Fruit fly (Drosophila melanogaster) whole organism, embryonic: Measurements from ENCODE around the gene gce.

Experiments
- Abd-B ChIP-seq: fragments of 200-800 bp; sonication (Bioruptor generic); optimal IDR thresholded peaks from 2 replicates; lab custom pipeline; 2018; ENCODE audit warnings: missing biosample characterization, mild to moderate bottlenecking, missing genetic modification characterization, moderate library complexity
- Atf3 ChIP-seq: fragments of 200-800 bp; sonication (Bioruptor generic); optimal IDR thresholded peaks from 3 replicates; lab custom pipeline; 2016; ENCODE audit warnings: missing biosample characterization, missing genetic modification characterization
- CG1024 ChIP-seq: fragments of 200-800 bp; sonication (Bioruptor generic); IDR thresholded peaks from 2 replicates; pipeline ENCODE4 v1.3.6; 2022; ENCODE audit warnings: missing biosample characterization, missing genetic modification characterization
- CG10462 ChIP-seq: fragments of 200-800 bp; sonication (Bioruptor generic); optimal IDR thresholded peaks from 2 replicates; lab custom pipeline; 2016; ENCODE audit warnings: missing biosample characterization, missing genetic modification characterization
- CG10654 ChIP-seq: fragments of 200-800 bp; sonication (Bioruptor generic); optimal IDR thresholded peaks from 2 replicates; lab custom pipeline; 2016; ENCODE audit warnings: missing biosample characterization, missing genetic modification characterization
- CG10959 ChIP-seq: fragments of 200-800 bp; sonication (Bioruptor generic); IDR thresholded peaks from 2 replicates; pipeline ENCODE4 v1.3.6; 2022; ENCODE audit warnings: missing biosample characterization, missing genetic modification characterization
- CG13287 ChIP-seq: fragments of 200-800 bp; sonication (Bioruptor generic); IDR thresholded peaks from 2 replicates; pipeline ENCODE4 v1.3.6; 2022; ENCODE audit warnings: missing biosample characterization, missing genetic modification characterization; ENCODE audit not compliant: partially characterized antibody
- CG13775 ChIP-seq: fragments of 200-800 bp; sonication (Bioruptor generic); optimal IDR thresholded peaks from 3 replicates; lab custom pipeline; 2017; ENCODE audit warnings: missing biosample characterization, mild to moderate bottlenecking, missing genetic modification characterization
- CG14710 ChIP-seq: fragments of 200-800 bp; sonication (Bioruptor generic); optimal IDR thresholded peaks from 3 replicates; lab custom pipeline; 2019; ENCODE audit warnings: missing biosample characterization, mild to moderate bottlenecking, missing genetic modification characterization, moderate library complexity
- CG16863 ChIP-seq: fragments of 200-800 bp; sonication (Bioruptor generic); optimal IDR thresholded peaks from 3 replicates; lab custom pipeline; 2016; ENCODE audit warnings: missing biosample characterization, missing genetic modification characterization
- CG2116 ChIP-seq: fragments of 200-800 bp; sonication (Bioruptor generic); optimal IDR thresholded peaks from 3 replicates; lab custom pipeline; 2018; ENCODE audit warnings: missing biosample characterization, mild to moderate bottlenecking, missing genetic modification characterization
- CG2712 ChIP-seq: fragments of 200-800 bp; optimal IDR thresholded peaks from 3 replicates; lab custom pipeline; 2019; ENCODE audit warnings: missing biosample characterization, mild to moderate bottlenecking, missing genetic modification characterization, moderate library complexity
- CG42726 ChIP-seq: fragments of 200-800 bp; sonication (Bioruptor generic); IDR thresholded peaks from 2 replicates; pipeline ENCODE4 v1.3.6; 2022; ENCODE audit warnings: missing biosample characterization, missing genetic modification characterization; ENCODE audit not compliant: partially characterized antibody
- CG6254 ChIP-seq: fragments of 200-800 bp; sonication (Bioruptor generic); optimal IDR thresholded peaks from 3 replicates; lab custom pipeline; 2017; ENCODE audit warnings: mild to moderate bottlenecking, missing biosample characterization, missing genetic modification reagents, missing genetic modification characterization
- CG6683 ChIP-seq: fragments of 200-800 bp; sonication (Bioruptor generic); optimal IDR thresholded peaks from 2 replicates; lab custom pipeline; 2017; ENCODE audit warnings: missing biosample characterization, mild to moderate bottlenecking, missing genetic modification characterization, missing genetic modification reagents
- CG7556 ChIP-seq: fragments of 200-800 bp; sonication (Bioruptor generic); optimal IDR thresholded peaks from 2 replicates; lab custom pipeline; 2017; ENCODE audit warnings: missing biosample characterization, mild to moderate bottlenecking, missing genetic modification characterization
- CG7987 ChIP-seq: fragments of 200-800 bp; sonication (Bioruptor generic); optimal IDR thresholded peaks from 2 replicates; lab custom pipeline; 2018; ENCODE audit warnings: missing biosample characterization, mild to moderate bottlenecking, missing genetic modification characterization, moderate library complexity
- CrebB ChIP-seq: fragments of 200-800 bp; sonication (Bioruptor generic); optimal IDR thresholded peaks from 3 replicates; lab custom pipeline; 2018; ENCODE audit warnings: missing biosample characterization, mild to moderate bottlenecking, missing genetic modification characterization
- Gug ChIP-seq: fragments of 200-800 bp; sonication (Bioruptor generic); IDR thresholded peaks from 4 replicates; pipeline ENCODE4 v1.3.6; 2022; ENCODE audit warnings: missing biosample characterization, missing genetic modification characterization
- Hand ChIP-seq: fragments of 200-800 bp; sonication (Bioruptor generic); optimal IDR thresholded peaks from 2 replicates; lab custom pipeline; 2017; ENCODE audit warnings: mild to moderate bottlenecking, missing biosample characterization, missing genetic modification reagents, missing genetic modification characterization
- Hr3 ChIP-seq: fragments of 200-800 bp; sonication (Bioruptor generic); optimal IDR thresholded peaks from 3 replicates; lab custom pipeline; 2016; ENCODE audit warnings: missing biosample characterization, missing genetic modification characterization
- Lhr ChIP-seq: fragments of 200-800 bp; sonication (Bioruptor generic); optimal IDR thresholded peaks from 3 replicates; lab custom pipeline; 2017; ENCODE audit warnings: mild to moderate bottlenecking, missing biosample characterization, missing genetic modification reagents, missing genetic modification characterization
- Sox102F ChIP-seq: fragments of 200-800 bp; sonication (Bioruptor generic); optimal IDR thresholded peaks from 2 replicates; lab custom pipeline; 2018; ENCODE audit warnings: missing biosample characterization, mild to moderate bottlenecking, missing genetic modification characterization, moderate library complexity
- Taf1 ChIP-seq: fragments of 200-800 bp; sonication (Bioruptor generic); IDR thresholded peaks from 2 replicates; pipeline ENCODE4 v1.3.6; 2022; ENCODE audit warnings: missing biosample characterization, missing genetic modification characterization
- ash1 ChIP-seq: fragments of 200-800 bp; sonication (Bioruptor generic); optimal IDR thresholded peaks from 2 replicates; lab custom pipeline; 2018; ENCODE audit warnings: missing biosample characterization, mild to moderate bottlenecking, missing genetic modification characterization
- ato ChIP-seq: fragments of 200-800 bp; sonication (Bioruptor generic); IDR thresholded peaks from 2 replicates; pipeline ENCODE4 v1.3.6; 2022; ENCODE audit warnings: missing biosample characterization, missing genetic modification characterization; ENCODE audit not compliant: partially characterized antibody
- crp ChIP-seq, 2 experiments: fragments of 200-800 bp; sonication (Bioruptor generic); optimal IDR thresholded peaks; 2 replicates in 1 of 2; 3 replicates in 1 of 2; lab custom pipeline; 2017; ENCODE audit warnings: missing biosample characterization in 2 of 2, missing genetic modification characterization in 2 of 2, mild to moderate bottlenecking in 1 of 2, moderate library complexity in 1 of 2
- cwo ChIP-seq: fragments of 200-800 bp; sonication (Bioruptor generic); optimal IDR thresholded peaks from 3 replicates; lab custom pipeline; 2017; ENCODE audit warnings: missing biosample characterization, missing genetic modification characterization, mild to moderate bottlenecking, moderate library complexity, missing genetic modification reagents
- dati ChIP-seq: fragments of 200-800 bp; sonication (Bioruptor generic); IDR thresholded peaks from 2 replicates; pipeline ENCODE4 v1.3.6; 2022; ENCODE audit warnings: missing biosample characterization, missing genetic modification characterization
- dm ChIP-seq: fragments of 200-800 bp; sonication (Bioruptor generic); optimal IDR thresholded peaks from 3 replicates; lab custom pipeline; 2016; ENCODE audit warnings: missing biosample characterization, missing genetic modification characterization
- dmrt99B ChIP-seq: fragments of 200-800 bp; sonication (Bioruptor generic); optimal IDR thresholded peaks from 2 replicates; lab custom pipeline; 2018; ENCODE audit warnings: missing biosample characterization, mild to moderate bottlenecking, missing genetic modification characterization, moderate library complexity
- emc ChIP-seq: fragments of 200-800 bp; sonication (Bioruptor generic); optimal IDR thresholded peaks from 2 replicates; lab custom pipeline; 2016; ENCODE audit warnings: missing biosample characterization, missing genetic modification characterization
- eyg ChIP-seq: fragments of 200-800 bp; sonication (Bioruptor generic); optimal IDR thresholded peaks from 3 replicates; lab custom pipeline; 2016; ENCODE audit warnings: missing biosample characterization, missing genetic modification characterization
- gsb-n ChIP-seq: fragments of 200-800 bp; sonication (Bioruptor generic); optimal IDR thresholded peaks from 3 replicates; lab custom pipeline; 2018; ENCODE audit warnings: missing biosample characterization, mild to moderate bottlenecking, missing genetic modification characterization
- ind ChIP-seq: fragments of 200-800 bp; sonication (Bioruptor generic); optimal IDR thresholded peaks from 3 replicates; lab custom pipeline; 2016; ENCODE audit warnings: missing biosample characterization, missing genetic modification characterization
- inv ChIP-seq: fragments of 200-800 bp; sonication (Bioruptor generic); IDR thresholded peaks from 2 replicates; pipeline ENCODE4 v1.3.6; 2022; ENCODE audit warnings: missing biosample characterization, missing genetic modification characterization; ENCODE audit not compliant: partially characterized antibody
- lov ChIP-seq, 2 experiments: fragments of 200-800 bp in 1 of 2; fragments of >200 bp in 1 of 2; sonication (Bioruptor generic) in 1 of 2; IDR thresholded peaks in 1 of 2; optimal IDR thresholded peaks in 1 of 2; 2 replicates in 1 of 2; 3 replicates in 1 of 2; pipeline versions ENCODE4 v1.3.6 to Lab custom; 2017 to 2022; ENCODE audit warnings: missing biosample characterization in 1 of 2, missing genetic modification characterization in 1 of 2
- nerfin-1 ChIP-seq: fragments of 200-800 bp; sonication (Bioruptor generic); optimal IDR thresholded peaks from 3 replicates; lab custom pipeline; 2019; ENCODE audit warnings: missing biosample characterization, mild to moderate bottlenecking, missing genetic modification characterization, moderate library complexity
- phol ChIP-seq: fragments of 200-800 bp; sonication (Bioruptor generic); optimal IDR thresholded peaks from 3 replicates; lab custom pipeline; 2018; ENCODE audit warnings: missing biosample characterization, mild to moderate bottlenecking, missing genetic modification characterization, moderate library complexity
- pita ChIP-seq: fragments of 200-800 bp; sonication (Bioruptor generic); optimal IDR thresholded peaks from 2 replicates; lab custom pipeline; 2017; ENCODE audit warnings: missing biosample characterization, mild to moderate bottlenecking, missing genetic modification characterization
- rib ChIP-seq: fragments of 200-800 bp; sonication (Bioruptor generic); IDR thresholded peaks from 2 replicates; pipeline ENCODE4 v1.3.6; 2022; ENCODE audit warnings: missing biosample characterization, missing genetic modification characterization
- salm ChIP-seq: fragments of 200-800 bp; sonication (Bioruptor generic); optimal IDR thresholded peaks from 2 replicates; lab custom pipeline; 2018; ENCODE audit warnings: missing biosample characterization, mild to moderate bottlenecking, missing genetic modification characterization
- scrt ChIP-seq: fragments of 200-800 bp; sonication (Bioruptor generic); optimal IDR thresholded peaks from 2 replicates; lab custom pipeline; 2018; ENCODE audit warnings: missing biosample characterization, mild to moderate bottlenecking, missing genetic modification characterization, moderate library complexity
- shn ChIP-seq: fragments of 200-800 bp; sonication (Bioruptor generic); optimal IDR thresholded peaks from 3 replicates; lab custom pipeline; 2016; ENCODE audit warnings: missing biosample characterization, missing genetic modification characterization
- stwl ChIP-seq: fragments of 200-800 bp; sonication (Bioruptor generic); optimal IDR thresholded peaks from 3 replicates; lab custom pipeline; 2018; ENCODE audit warnings: missing biosample characterization, mild to moderate bottlenecking, missing genetic modification characterization, moderate library complexity
- vvl ChIP-seq: fragments of 200-800 bp; sonication (Bioruptor generic); IDR thresholded peaks from 2 replicates; pipeline ENCODE4 v1.3.6; 2022; ENCODE audit warnings: missing biosample characterization, missing genetic modification characterization
- wek ChIP-seq: fragments of 200-800 bp; sonication (Bioruptor generic); optimal IDR thresholded peaks from 3 replicates; lab custom pipeline; 2018; ENCODE audit warnings: missing biosample characterization, mild to moderate bottlenecking, missing genetic modification characterization, moderate library complexity
- wor ChIP-seq: fragments of 200-800 bp; sonication (Bioruptor generic); IDR thresholded peaks from 2 replicates; pipeline ENCODE4 v1.3.6; 2022; ENCODE audit warnings: missing biosample characterization, missing genetic modification characterization

Gene gce

dm6 chrX:15312074-15312881 is 14.7 kb downstream of the gce start (continued):
- TF ChIP-seq lov (optimal IDR thresholded peaks at IDR 0.05; lab: Kevin White, UChicago) (no peak), lov (GFP tag; IDR thresholded peaks at IDR 0.05; lab: Robert Waterston, UW) (no peak), CG2116 (GFP tag; lab: Kevin White, UChicago) (no peak), CG42726 (GFP tag; lab: Robert Waterston, UW) (no peak), Gug (0 out of 4 replicates have a peak, but pooled peaks have one; percentile 10), CG10654 (peak; percentile 7), inv (GFP tag; lab: Robert Waterston, UW) (no peak), CG2712 (tag; lab: Kevin White, UChicago) (peak; percentile 42), rib (no peak), CrebB (no peak), CG14710 (no peak), ato (GFP tag; lab: Robert Waterston, UW) (no peak), nerfin-1 (tag; lab: Kevin White, UChicago) (no peak), crp (GFP tag; optimal IDR thresholded peaks at IDR 0.05; lab: Kevin White, UChicago) (no peak), stwl (tag; lab: Kevin White, UChicago) (no peak), CG13287 (GFP tag; lab: Robert Waterston, UW) (no peak), CG10959 (GFP tag; lab: Robert Waterston, UW) (no peak), CG6683 (GFP tag; lab: Kevin White, UChicago) (no peak), pita (GFP tag; lab: Kevin White, UChicago) (no peak), phol (tag; lab: Kevin White, UChicago) (peak; percentile 54), CG7556 (GFP tag; lab: Kevin White, UChicago) (peak; percentile 58), Lhr (GFP tag; lab: Kevin White, UChicago) (no peak), dmrt99B (tag; lab: Kevin White, UChicago) (peak; percentile 68), Hand (no peak), Hr3 (GFP tag; lab: Kevin White, UChicago) (no peak), emc (no peak), scrt (GFP tag; lab: Kevin White, UChicago) (no peak), CG1024 (GFP tag; lab: Robert Waterston, UW) (no peak), Taf1 (no peak), wor (GFP tag; lab: Robert Waterston, UW) (peak; percentile 38; the same call in 1 of the 2 replicates), ind (GFP tag; lab: Kevin White, UChicago) (no peak), CG10462 (GFP tag; lab: Kevin White, UChicago) (no peak), ash1 (GFP tag; lab: Kevin White, UChicago) (no peak), Atf3 (GFP tag; lab: Kevin White, UChicago) (no peak), gsb-n (tag; lab: Kevin White, UChicago) (no peak), eyg (no peak), CG6254 (GFP tag; lab: Kevin White, UChicago) (no peak), CG13775 (GFP tag; lab: Kevin White, UChicago) (no peak), cwo (GFP tag; lab: Kevin White, UChicago) (no peak), dati (no peak), CG16863 (no peak), dm (GFP tag; lab: Kevin White, UChicago) (no peak), vvl (GFP tag; lab: Robert Waterston, UW) (no peak), Sox102F (GFP tag; lab: Kevin White, UChicago) (peak; percentile 53), Abd-B (GFP tag; lab: Kevin White, UChicago) (peak; percentile 18), salm (tag; lab: Kevin White, UChicago) (no peak), wek (GFP tag; lab: Kevin White, UChicago) (no peak), CG7987 (GFP tag; lab: Kevin White, UChicago) (no peak), shn (no peak)
